Worm (Caenorhabditis elegans): Measurements from ENCODE around the gene F32D1.7.

The F32D1.7 gene

ce11 chrV:4387402-4387801 is 11.4 kb upstream of the F32D1.7 start, which contains the start of gene F13A2.9:
TSS of gene F13A2.9 (minus strand) at chrV:4387502.
- no peak for TF ChIP-seq drap-1 (GFP tag; optimal IDR thresholded peaks at IDR 0.05)
- no peak for TF ChIP-seq mab-5 (tag; optimal IDR thresholded peaks at IDR 0.05)
- no peak for TF ChIP-seq nhr-28 (tag; optimal IDR thresholded peaks at IDR 0.05)
- no peak for TF ChIP-seq cnd-1 (tag; optimal IDR thresholded peaks at IDR 0.05)
- no peak for TF ChIP-seq ceh-83 (GFP tag; optimal IDR thresholded peaks at IDR 0.05)
- no peak for TF ChIP-seq tbx-8 (GFP tag; optimal IDR thresholded peaks at IDR 0.05)
- no peak for TF ChIP-seq mep-1 (tag; optimal IDR thresholded peaks at IDR 0.05)
- no peak for TF ChIP-seq sptf-1 (tag; optimal IDR thresholded peaks at IDR 0.05)
- TF ChIP-seq ham-2 (GFP tag; optimal IDR thresholded peaks at IDR 0.05) = no peak
- TF ChIP-seq flh-1 (GFP tag; optimal IDR thresholded peaks at IDR 0.05) = no peak
- TF ChIP-seq lsy-2 (tag; optimal IDR thresholded peaks at IDR 0.05) = no peak
- TF ChIP-seq ceh-43 (GFP tag; optimal IDR thresholded peaks at IDR 0.05) = no peak
- TF ChIP-seq nhr-237 (tag; optimal IDR thresholded peaks at IDR 0.05) = no peak
- no peak for TF ChIP-seq mls-2 (tag; optimal IDR thresholded peaks at IDR 0.05)
- no peak for TF ChIP-seq ztf-11 (tag; optimal IDR thresholded peaks at IDR 0.05)
- TF ChIP-seq lin-13 (tag; optimal IDR thresholded peaks at IDR 0.05) = no peak

ce11 chrV:4386173-4386572 is 10.2 kb upstream of the F32D1.7 start, which contains the start of gene F13A2.10:
TSS of gene F13A2.10 (minus strand) at chrV:4386273.
- TF ChIP-seq lin-13 (tag; optimal IDR thresholded peaks at IDR 0.05) = no peak
- TF ChIP-seq pha-4 (tag; optimal IDR thresholded peaks at IDR 0.05) = no peak
- no peak for TF ChIP-seq ztf-11 (tag; optimal IDR thresholded peaks at IDR 0.05)
- no peak for TF ChIP-seq tbx-8 (GFP tag; optimal IDR thresholded peaks at IDR 0.05)
- TF ChIP-seq ceh-39 (tag; optimal IDR thresholded peaks at IDR 0.05) = no peak
- TF ChIP-seq snpc-4 (tag; optimal IDR thresholded peaks at IDR 0.05) = no peak
- TF ChIP-seq sem-2 (GFP tag; optimal IDR thresholded peaks at IDR 0.05) = no peak
- TF ChIP-seq nhr-76 (tag; optimal IDR thresholded peaks at IDR 0.05) = no peak
- TF ChIP-seq unc-39 (tag; optimal IDR thresholded peaks at IDR 0.05) = no peak
- no peak for TF ChIP-seq flh-1 (GFP tag; optimal IDR thresholded peaks at IDR 0.05)
- no peak for TF ChIP-seq cnd-1 (tag; optimal IDR thresholded peaks at IDR 0.05)
- TF ChIP-seq lsy-2 (tag; optimal IDR thresholded peaks at IDR 0.05) = no peak
- no peak for TF ChIP-seq hlh-1 (tag; optimal IDR thresholded peaks at IDR 0.05)
- TF ChIP-seq mep-1 (tag; optimal IDR thresholded peaks at IDR 0.05) = no peak
- no peak for TF ChIP-seq bed-3 (GFP tag; optimal IDR thresholded peaks at IDR 0.05)
- no peak for TF ChIP-seq drap-1 (GFP tag; optimal IDR thresholded peaks at IDR 0.05)
- no peak for TF ChIP-seq mls-2 (tag; optimal IDR thresholded peaks at IDR 0.05)

- TF ChIP-seq mab-5 (tag; optimal IDR thresholded peaks at IDR 0.05) = no peak
- no peak for TF ChIP-seq ces-1 (GFP tag; optimal IDR thresholded peaks at IDR 0.05)
- no peak for TF ChIP-seq unc-120 (tag; optimal IDR thresholded peaks at IDR 0.05; ENCODE audit: poor library complexity, severe bottlenecking)
- TF ChIP-seq lin-13 (tag; optimal IDR thresholded peaks at IDR 0.05) = no peak
- TF ChIP-seq bed-3 (GFP tag; optimal IDR thresholded peaks at IDR 0.05) = no peak
- TF ChIP-seq ztf-11 (tag; optimal IDR thresholded peaks at IDR 0.05) = no peak
- TF ChIP-seq nhr-28 (tag; optimal IDR thresholded peaks at IDR 0.05) = no peak
- no peak for TF ChIP-seq sem-2 (GFP tag; optimal IDR thresholded peaks at IDR 0.05)
These were observed 8.5 kb upstream of the F32D1.7 start, which contains the start of gene F13A2.2 for ce11 chrV:4384482-4384881. TSS of gene F13A2.2 (minus strand) at chrV:4384582.

ce11 chrV:4382298-4382697 is 6.3 kb upstream of the F32D1.7 start, which contains the start of gene F13A2.1:
TSS of gene F13A2.1 (minus strand) at chrV:4382398.
- no peak for TF ChIP-seq mab-5 (tag; optimal IDR thresholded peaks at IDR 0.05)
- no peak for TF ChIP-seq unc-39 (tag; optimal IDR thresholded peaks at IDR 0.05)
- TF ChIP-seq ztf-11 (tag; optimal IDR thresholded peaks at IDR 0.05) = no peak
- no peak for TF ChIP-seq blmp-1 (tag; optimal IDR thresholded peaks at IDR 0.05)
- no peak for TF ChIP-seq tbx-8 (GFP tag; optimal IDR thresholded peaks at IDR 0.05)
- TF ChIP-seq elt-3 (tag; optimal IDR thresholded peaks at IDR 0.05) = no peak
- TF ChIP-seq lin-13 (tag; optimal IDR thresholded peaks at IDR 0.05) = no peak
- TF ChIP-seq nhr-2 (tag; optimal IDR thresholded peaks at IDR 0.05) = no peak
- no peak for TF ChIP-seq nhr-12 (tag; optimal IDR thresholded peaks at IDR 0.05)
- no peak for TF ChIP-seq mls-2 (tag; optimal IDR thresholded peaks at IDR 0.05)
- no peak for TF ChIP-seq nhr-76 (tag; optimal IDR thresholded peaks at IDR 0.05)
- TF ChIP-seq lin-32 (GFP tag; optimal IDR thresholded peaks at IDR 0.05) = no peak
- TF ChIP-seq sem-2 (GFP tag; optimal IDR thresholded peaks at IDR 0.05) = no peak

ce11 chrV:4377622-4378021 is 1.6 kb upstream of the F32D1.7 start, which contains the start of gene F32D1.8:
TSS of gene F32D1.8 (minus strand) at chrV:4377722.
- no peak for TF ChIP-seq nhr-76 (tag; optimal IDR thresholded peaks at IDR 0.05)
- no peak for TF ChIP-seq flh-1 (GFP tag; optimal IDR thresholded peaks at IDR 0.05)
- no peak for TF ChIP-seq sptf-1 (tag; optimal IDR thresholded peaks at IDR 0.05)
- TF ChIP-seq ztf-11 (tag; optimal IDR thresholded peaks at IDR 0.05) = no peak
- no peak for TF ChIP-seq tbx-8 (GFP tag; optimal IDR thresholded peaks at IDR 0.05)
- no peak for TF ChIP-seq bed-3 (GFP tag; optimal IDR thresholded peaks at IDR 0.05)
- no peak for TF ChIP-seq M03D4.4 (tag; optimal IDR thresholded peaks at IDR 0.05)
- TF ChIP-seq unc-120 (tag; optimal IDR thresholded peaks at IDR 0.05; ENCODE audit: poor library complexity, severe bottlenecking) = no peak
- TF ChIP-seq nhr-12 (tag; optimal IDR thresholded peaks at IDR 0.05) = no peak
- no peak for TF ChIP-seq nhr-237 (tag; optimal IDR thresholded peaks at IDR 0.05)
- TF ChIP-seq mls-2 (tag; optimal IDR thresholded peaks at IDR 0.05) = no peak
- TF ChIP-seq lin-32 (GFP tag; optimal IDR thresholded peaks at IDR 0.05) = no peak
- TF ChIP-seq mab-5 (tag; optimal IDR thresholded peaks at IDR 0.05) = no peak
- no peak for TF ChIP-seq ceh-43 (GFP tag; optimal IDR thresholded peaks at IDR 0.05)
